Worm (Caenorhabditis elegans): Measurements from ENCODE around the gene dlat-1.

dlat-1 gene

ce11 chrV:14457070-14457469 is 10.0 kb upstream of the dlat-1 start, which contains the start of gene coh-3 (continued):
- TF ChIP-seq arid-1 (GFP tag; conservative IDR thresholded peaks at IDR 0.05) = peak; percentile 51; the same call in 1 of the 2 replicates
- TF ChIP-seq egl-43 (GFP tag; IDR thresholded peaks at IDR 0.05) = no peak
- TF ChIP-seq F37D6.2 (tag; optimal IDR thresholded peaks at IDR 0.05) = no peak
- no peak for TF ChIP-seq nhr-42 (GFP tag; IDR thresholded peaks at IDR 0.05)

DNA sequence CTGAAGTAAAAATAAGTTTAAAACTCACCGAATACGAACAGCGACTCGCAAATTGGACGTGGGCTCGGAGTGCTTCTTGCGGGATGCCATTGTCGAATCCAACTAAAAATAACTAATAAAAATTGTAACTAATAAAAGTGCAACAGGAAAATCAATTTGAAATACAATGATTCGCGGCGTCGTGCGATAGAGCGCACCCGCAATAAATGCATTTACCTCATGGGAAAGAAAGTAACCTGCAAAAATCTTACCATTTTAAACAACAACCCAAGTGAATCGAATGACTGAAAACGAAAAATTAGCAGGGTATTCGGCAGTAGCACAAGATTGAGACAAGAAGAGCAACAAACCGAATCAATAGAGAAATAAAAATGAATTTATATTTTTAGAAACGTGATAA is 9.5 kb upstream of the dlat-1 start, which contains the start of gene bmk-1:
Gene bmk-1, minus strand, starts transcription at position 359 of the 400 bp plus-strand sequence.
- TF ChIP-seq R02D3.7 (tag; optimal IDR thresholded peaks at IDR 0.05) (no peak), mes-2 (tag; optimal IDR thresholded peaks at IDR 0.05; ENCODE audit: poor library complexity, severe bottlenecking) (peak; percentile 25), lsy-2 (tag; optimal IDR thresholded peaks at IDR 0.05) (no peak), dpl-1 (GFP tag; optimal IDR thresholded peaks at IDR 0.05) (peak; percentile 73), lin-38 (GFP tag; IDR thresholded peaks at IDR 0.05) (peak; percentile 63), aha-1 (tag) (peak; percentile 70), lim-7 (GFP tag; IDR thresholded peaks at IDR 0.05) (0 out of 2 replicates have a peak, but pooled peaks have one; percentile 7), mdl-1 (tag; optimal IDR thresholded peaks at IDR 0.05) (no peak), fkh-10 (GFP tag; optimal IDR thresholded peaks at IDR 0.05) (no peak), cey-2 (tag; optimal IDR thresholded peaks at IDR 0.05; ENCODE audit: borderline replicate concordance, insufficient read depth) (no peak)

DNA sequence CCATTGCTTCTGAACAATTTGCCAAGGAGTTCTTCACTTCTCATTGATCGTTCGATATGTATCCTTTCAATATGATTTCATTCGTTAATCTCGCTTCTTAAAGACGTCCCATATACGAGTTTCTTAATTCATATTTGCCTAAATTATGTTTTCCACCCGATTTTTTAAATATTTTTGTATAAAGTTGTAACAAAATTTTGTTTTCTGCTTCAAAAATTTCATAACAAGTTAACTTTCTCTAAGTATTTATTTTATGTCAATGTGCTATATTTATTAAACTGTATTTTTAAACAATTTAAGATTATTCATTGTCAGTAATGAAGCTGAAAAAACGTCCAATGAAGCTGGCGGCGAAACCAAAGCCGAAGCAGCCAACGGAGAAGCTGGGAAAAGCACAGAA is 2.3 kb upstream of the dlat-1 start, which contains the start of gene F23B12.7:
Gene F23B12.7, plus strand, starts transcription at position 301 of the 400 bp plus-strand sequence.
- TF ChIP-seq nhr-77 (tag; optimal IDR thresholded peaks at IDR 0.05) (no peak), ama-1 (optimal IDR thresholded peaks at IDR 0.05) (peak; percentile 12)

ce11 chrV:14448669-14449068 is 1.6 kb upstream of the dlat-1 start:
- TF ChIP-seq ceh-28 (tag; optimal IDR thresholded peaks at IDR 0.05) (no peak), pqm-1 (tag; optimal IDR thresholded peaks at IDR 0.05) (no peak), dmd-6 (GFP tag; IDR thresholded peaks at IDR 0.05) (peak; percentile 26; the same call in 1 of the 2 replicates), daf-19 (GFP tag; conservative IDR thresholded peaks at IDR 0.05) (no peak), gei-8 (GFP tag; optimal IDR thresholded peaks at IDR 0.05) (no peak), Y48G9A.11 (GFP tag; IDR thresholded peaks at IDR 0.05) (no peak), mxl-2 (GFP tag; conservative IDR thresholded peaks at IDR 0.05) (peak; percentile 63; the same call in 1 of the 2 replicates), Y5F2A.4 (GFP tag; optimal IDR thresholded peaks at IDR 0.05) (no peak), mdt-29 (GFP tag; IDR thresholded peaks at IDR 0.05) (no peak), hlh-30 (tag; optimal IDR thresholded peaks at IDR 0.05; ENCODE audit: insufficient read depth) (peak; percentile 58), arid-1 (GFP tag; conservative IDR thresholded peaks at IDR 0.05) (no peak), dmd-8 (GFP tag; IDR thresholded peaks at IDR 0.05) (no peak), daf-12 (tag; optimal IDR thresholded peaks at IDR 0.05) (no peak), rbr-2 (tag; optimal IDR thresholded peaks at IDR 0.05) (no peak), tra-1 (GFP tag; IDR thresholded peaks at IDR 0.05) (no peak), daf-8 (GFP tag; IDR thresholded peaks at IDR 0.05) (no peak), lin-15B (tag; optimal IDR thresholded peaks at IDR 0.05) (no peak), tag-97 (GFP tag; IDR thresholded peaks at IDR 0.05) (no peak), mes-2 (tag; optimal IDR thresholded peaks at IDR 0.05; ENCODE audit: poor library complexity, severe bottlenecking) (no peak), ama-1 (optimal IDR thresholded peaks at IDR 0.05) (no peak), T26A8.4 (GFP tag; IDR thresholded peaks at IDR 0.05) (no peak), ceh-32 (tag; optimal IDR thresholded peaks at IDR 0.05; ENCODE audit: poor library complexity) (no peak), hlh-11 (tag; optimal IDR thresholded peaks at IDR 0.05) (no peak), dmd-9 (GFP tag; IDR thresholded peaks at IDR 0.05) (no peak), nhr-11 (tag; optimal IDR thresholded peaks at IDR 0.05) (no peak), F10B5.3 (tag; optimal IDR thresholded peaks at IDR 0.05) (no peak), lin-1 (GFP tag; IDR thresholded peaks at IDR 0.05) (no peak), nhr-77 (tag; optimal IDR thresholded peaks at IDR 0.05) (no peak), unc-130 (GFP tag; optimal IDR thresholded peaks at IDR 0.05) (no peak), ceh-20 (GFP tag; IDR thresholded peaks at IDR 0.05) (no peak), nhr-48 (tag; optimal IDR thresholded peaks at IDR 0.05) (no peak), mxl-3 (GFP tag; optimal IDR thresholded peaks at IDR 0.05) (peak; percentile 38), pha-4 (GFP tag; IDR thresholded peaks at IDR 0.05) (no peak), pha-4 (tag; optimal IDR thresholded peaks at IDR 0.05) (no peak)

All from whole organism, L4 larva.